Worm (Caenorhabditis elegans): ENCODE data around the gene fkh-7.

Gene fkh-7

ce11 chrIV:5630156-5630555, 45.7 kb downstream of the fkh-7 start, which contains the start of gene srd-12:
Gene srd-12, minus strand, starts transcription at chrIV:5630256.
- TF ChIP-seq nfyb-1 (GFP tag; IDR thresholded peaks at IDR 0.05) = no peak
- no peak for TF ChIP-seq somi-1 (GFP tag; optimal IDR thresholded peaks at IDR 0.05)
- no peak for TF ChIP-seq gei-17 (GFP tag; optimal IDR thresholded peaks at IDR 0.05)
- no peak for TF ChIP-seq madf-10 (tag; optimal IDR thresholded peaks at IDR 0.05)
- TF ChIP-seq egl-18 (GFP tag; IDR thresholded peaks at IDR 0.05) = no peak

ce11 chrIV:5631628-5632027, 47.1 kb downstream of the fkh-7 start, which contains the start of gene ttbk-8.2:
Gene ttbk-8.2, plus strand, starts transcription at chrIV:5631928.
- TF ChIP-seq ets-4 (GFP tag; optimal IDR thresholded peaks at IDR 0.05) (no peak), Y95B8A.8 (GFP tag; IDR thresholded peaks at IDR 0.05) (no peak), bed-2 (GFP tag; IDR thresholded peaks at IDR 0.05) (no peak), mcd-1 (GFP tag; IDR thresholded peaks at IDR 0.05) (no peak), mes-4 (tag; optimal IDR thresholded peaks at IDR 0.05) (no peak), ceh-58 (GFP tag; IDR thresholded peaks at IDR 0.05) (no peak), fkh-3 (tag; optimal IDR thresholded peaks at IDR 0.05) (no peak), F22D6.2 (tag; optimal IDR thresholded peaks at IDR 0.05) (no peak), egl-18 (GFP tag; IDR thresholded peaks at IDR 0.05) (no peak), mel-28 (tag; optimal IDR thresholded peaks at IDR 0.05; ENCODE audit: borderline replicate concordance) (no peak)

ce11 chrIV:5632536-5632935, 48.1 kb downstream of the fkh-7 start:
- no peak for TF ChIP-seq nhr-179 (tag; optimal IDR thresholded peaks at IDR 0.05)
- no peak for TF ChIP-seq dpff-1 (tag; optimal IDR thresholded peaks at IDR 0.05)
- TF ChIP-seq ceh-27 (GFP tag; optimal IDR thresholded peaks at IDR 0.05) = no peak
- TF ChIP-seq hmg-20 (GFP tag; IDR thresholded peaks at IDR 0.05) = no peak
- TF ChIP-seq ztf-6 (GFP tag; IDR thresholded peaks at IDR 0.05) = no peak
- TF ChIP-seq F39B2.1 (GFP tag; IDR thresholded peaks at IDR 0.05) = no peak

- TF ChIP-seq nhr-120 (GFP tag; IDR thresholded peaks at IDR 0.05) = no peak
- TF ChIP-seq fkh-3 (tag; optimal IDR thresholded peaks at IDR 0.05) = no peak
- TF ChIP-seq ceh-91 (GFP tag; IDR thresholded peaks at IDR 0.05) = no peak
- no peak for TF ChIP-seq F57C9.4 (tag; optimal IDR thresholded peaks at IDR 0.05)
- no peak for TF ChIP-seq nhr-80 (tag; optimal IDR thresholded peaks at IDR 0.05)
- no peak for TF ChIP-seq tlf-1 (GFP tag; optimal IDR thresholded peaks at IDR 0.05)
- TF ChIP-seq F57A8.1 (GFP tag; optimal IDR thresholded peaks at IDR 0.05) = no peak
- TF ChIP-seq F10E7.11 (tag; optimal IDR thresholded peaks at IDR 0.05) = no peak
Observed at ce11 chrIV:5635551-5635950, 51.1 kb downstream of the fkh-7 start, which contains the start of gene srd-13. Gene srd-13, minus strand, starts transcription at chrIV:5635651.

ce11 chrIV:5645514-5646052, 61.1 kb downstream of the fkh-7 start, which contains the start of the genes srd-8 and B0547.2:
Gene srd-8, minus strand, starts transcription at chrIV:5645614.
Gene B0547.2, plus strand, starts transcription at chrIV:5646002.
- TF ChIP-seq ceh-27 (GFP tag; optimal IDR thresholded peaks at IDR 0.05) (no peak), B0035.1 (tag; optimal IDR thresholded peaks at IDR 0.05) (no peak), F39B2.1 (GFP tag; IDR thresholded peaks at IDR 0.05) (no peak), tbx-9 (tag; optimal IDR thresholded peaks at IDR 0.05; ENCODE audit: borderline replicate concordance) (no peak), T26A5.8 (tag; optimal IDR thresholded peaks at IDR 0.05) (no peak), nhr-80 (tag; optimal IDR thresholded peaks at IDR 0.05) (no peak), F23B12.7 (tag; optimal IDR thresholded peaks at IDR 0.05; ENCODE audit: insufficient read depth) (no peak), tbp1 (GFP tag; optimal IDR thresholded peaks at IDR 0.05) (no peak), F55B11.4 (tag; optimal IDR thresholded peaks at IDR 0.05; ENCODE audit: borderline replicate concordance, insufficient read depth) (no peak), nfyb-1 (GFP tag; IDR thresholded peaks at IDR 0.05) (no peak)
